Fruit fly (Drosophila melanogaster) whole organism, embryonic: ENCODE data around the gene Os-C.

ENCODE experiments used
- Antp ChIP-seq: fragments of 200-800 bp; sonication (Bioruptor generic); optimal IDR thresholded peaks from 3 replicates; lab custom pipeline; 2016; ENCODE audit warnings: missing biosample characterization, missing genetic modification characterization
- CG10543 ChIP-seq: fragments of 200-800 bp; sonication (Bioruptor generic); optimal IDR thresholded peaks from 3 replicates; lab custom pipeline; 2017; ENCODE audit warnings: missing biosample characterization, mild to moderate bottlenecking, missing genetic modification characterization, moderate library complexity
- CG12219 ChIP-seq: fragments of 200-800 bp; sonication (Bioruptor generic); optimal IDR thresholded peaks from 3 replicates; lab custom pipeline; 2018; ENCODE audit warnings: missing biosample characterization, mild to moderate bottlenecking, missing genetic modification characterization
- CG14014 ChIP-seq: fragments of 200-800 bp; sonication (Bioruptor generic); IDR thresholded peaks from 2 replicates; pipeline ENCODE4 v1.3.6; 2022; ENCODE audit warnings: missing biosample characterization, missing genetic modification characterization
- CG14441 ChIP-seq: fragments of 200-800 bp; sonication (Bioruptor generic); IDR thresholded peaks from 2 replicates; pipeline ENCODE4 v1.3.6; 2022; ENCODE audit warnings: missing biosample characterization, missing genetic modification characterization
- CG14667 ChIP-seq: fragments of 200-800 bp; sonication (Bioruptor generic); IDR thresholded peaks from 2 replicates; pipeline ENCODE4 v1.3.6; 2022; ENCODE audit warnings: missing biosample characterization, missing genetic modification characterization
- CG15269 ChIP-seq: fragments of 200-800 bp; sonication (Bioruptor generic); optimal IDR thresholded peaks from 2 replicates; lab custom pipeline; 2018; ENCODE audit warnings: missing biosample characterization, mild to moderate bottlenecking, missing genetic modification characterization, moderate library complexity
- CG1603 ChIP-seq: fragments of 200-800 bp; sonication (Bioruptor generic); optimal IDR thresholded peaks from 2 replicates; lab custom pipeline; 2019; ENCODE audit warnings: missing biosample characterization, mild to moderate bottlenecking, missing genetic modification characterization, moderate library complexity
- CG16863 ChIP-seq: fragments of 200-800 bp; sonication (Bioruptor generic); optimal IDR thresholded peaks from 3 replicates; lab custom pipeline; 2016; ENCODE audit warnings: missing biosample characterization, missing genetic modification characterization
- CG17359 ChIP-seq: fragments of 200-800 bp; sonication (Bioruptor generic); optimal IDR thresholded peaks from 3 replicates; lab custom pipeline; 2018; ENCODE audit warnings: missing biosample characterization, mild to moderate bottlenecking, missing genetic modification characterization, moderate library complexity
- CG17829 ChIP-seq: fragments of 200-800 bp; optimal IDR thresholded peaks from 2 replicates; lab custom pipeline; 2019; ENCODE audit warnings: missing biosample characterization, mild to moderate bottlenecking, missing genetic modification characterization, moderate library complexity
- CG1792 ChIP-seq: fragments of 200-800 bp; sonication (Bioruptor generic); optimal IDR thresholded peaks from 2 replicates; lab custom pipeline; 2016; ENCODE audit warnings: missing biosample characterization, missing genetic modification characterization
- CG2116 ChIP-seq: fragments of 200-800 bp; sonication (Bioruptor generic); optimal IDR thresholded peaks from 3 replicates; lab custom pipeline; 2018; ENCODE audit warnings: missing biosample characterization, mild to moderate bottlenecking, missing genetic modification characterization
- CG2129 ChIP-seq: fragments of 200-800 bp; sonication (Bioruptor generic); IDR thresholded peaks from 2 replicates; pipeline ENCODE4 v1.3.6; 2022; ENCODE audit warnings: missing biosample characterization, missing genetic modification characterization; ENCODE audit not compliant: partially characterized antibody
- CG30403 ChIP-seq: fragments of 200-800 bp; sonication (Bioruptor generic); optimal IDR thresholded peaks from 3 replicates; lab custom pipeline; 2016; ENCODE audit warnings: missing biosample characterization, missing genetic modification characterization
- CG3847 ChIP-seq: fragments of 200-800 bp; sonication (Bioruptor generic); IDR thresholded peaks from 2 replicates; pipeline ENCODE4 v1.3.6; 2022; ENCODE audit warnings: missing biosample characterization, missing genetic modification characterization
- CG42726 ChIP-seq: fragments of 200-800 bp; sonication (Bioruptor generic); IDR thresholded peaks from 2 replicates; pipeline ENCODE4 v1.3.6; 2022; ENCODE audit warnings: missing biosample characterization, missing genetic modification characterization; ENCODE audit not compliant: partially characterized antibody
- CG4360 ChIP-seq: fragments of 200-800 bp; sonication (Bioruptor generic); IDR thresholded peaks from 2 replicates; pipeline ENCODE4 v1.3.6; 2022; ENCODE audit warnings: missing biosample characterization, missing genetic modification characterization
- CG4404 ChIP-seq: fragments of 200-800 bp; sonication (Bioruptor generic); IDR thresholded peaks from 2 replicates; pipeline ENCODE4 v1.3.6; 2022; ENCODE audit warnings: missing biosample characterization, missing genetic modification characterization
- CG6254 ChIP-seq: fragments of 200-800 bp; sonication (Bioruptor generic); optimal IDR thresholded peaks from 3 replicates; lab custom pipeline; 2017; ENCODE audit warnings: mild to moderate bottlenecking, missing biosample characterization, missing genetic modification reagents, missing genetic modification characterization
- D ChIP-seq, 2 experiments: fragments of 200-800 bp in 1 of 2; fragments of >200 bp in 1 of 2; sonication (Bioruptor generic) in 1 of 2; optimal IDR thresholded peaks; 2 replicates in 1 of 2; 3 replicates in 1 of 2; lab custom pipeline; 2017; ENCODE audit warnings: mild to moderate bottlenecking in 1 of 2, missing biosample characterization in 1 of 2, missing genetic modification characterization in 1 of 2, missing genetic modification reagents in 1 of 2
- D19A ChIP-seq: fragments of 200-800 bp; optimal IDR thresholded peaks from 3 replicates; lab custom pipeline; 2019; ENCODE audit warnings: missing biosample characterization, mild to moderate bottlenecking, missing genetic modification characterization, moderate library complexity
- Dad ChIP-seq: fragments of 200-800 bp; sonication (Bioruptor generic); optimal IDR thresholded peaks from 3 replicates; lab custom pipeline; 2016; ENCODE audit warnings: missing biosample characterization, missing genetic modification characterization
- Dip2 ChIP-seq: fragments of 200-800 bp; sonication (Bioruptor generic); IDR thresholded peaks from 2 replicates; pipeline ENCODE4 v1.3.6; 2022; ENCODE audit warnings: missing biosample characterization, missing genetic modification characterization
- E2f2 ChIP-seq: fragments of 200-800 bp; sonication (Bioruptor generic); IDR thresholded peaks from 2 replicates; pipeline ENCODE4 v1.3.6; 2022; ENCODE audit warnings: missing biosample characterization, missing genetic modification characterization
- Elba2 ChIP-seq: fragments of 200-800 bp; sonication (Bioruptor generic); optimal IDR thresholded peaks from 3 replicates; lab custom pipeline; 2016; ENCODE audit warnings: missing biosample characterization, missing genetic modification characterization
- Sox102F ChIP-seq: fragments of 200-800 bp; sonication (Bioruptor generic); optimal IDR thresholded peaks from 2 replicates; lab custom pipeline; 2018; ENCODE audit warnings: missing biosample characterization, mild to moderate bottlenecking, missing genetic modification characterization, moderate library complexity
- Xbp1 ChIP-seq: fragments of 200-800 bp; sonication (Bioruptor generic); optimal IDR thresholded peaks from 3 replicates; lab custom pipeline; 2016; ENCODE audit warnings: missing biosample characterization, mild to moderate bottlenecking, missing genetic modification characterization
- YL-1 ChIP-seq: fragments of 200-800 bp; sonication (Bioruptor generic); optimal IDR thresholded peaks from 3 replicates; lab custom pipeline; 2017; ENCODE audit warnings: missing biosample characterization, mild to moderate bottlenecking, missing genetic modification characterization
- ac ChIP-seq: fragments of 200-800 bp; sonication (Bioruptor generic); optimal IDR thresholded peaks from 3 replicates; lab custom pipeline; 2017; ENCODE audit warnings: missing biosample characterization, mild to moderate bottlenecking, missing genetic modification characterization
- al ChIP-seq: fragments of 200-800 bp; sonication (Bioruptor generic); IDR thresholded peaks from 2 replicates; pipeline ENCODE4 v1.3.6; 2022; ENCODE audit warnings: missing biosample characterization, missing genetic modification characterization
- amos ChIP-seq: fragments of 200-800 bp; sonication (Bioruptor generic); IDR thresholded peaks from 2 replicates; pipeline ENCODE4 v1.3.6; 2022; ENCODE audit warnings: missing biosample characterization, missing genetic modification characterization; ENCODE audit not compliant: partially characterized antibody
- cad ChIP-seq: fragments of >200 bp; optimal IDR thresholded peaks from 2 replicates; lab custom pipeline; 2017; ENCODE audit warnings: missing biosample characterization, missing genetic modification characterization
- crp ChIP-seq, 2 experiments: fragments of 200-800 bp; sonication (Bioruptor generic); optimal IDR thresholded peaks; 2 replicates in 1 of 2; 3 replicates in 1 of 2; lab custom pipeline; 2017; ENCODE audit warnings: missing biosample characterization in 2 of 2, missing genetic modification characterization in 2 of 2, mild to moderate bottlenecking in 1 of 2, moderate library complexity in 1 of 2
- disco-r ChIP-seq: fragments of 200-800 bp; sonication (Bioruptor generic); optimal IDR thresholded peaks from 2 replicates; lab custom pipeline; 2016; ENCODE audit warnings: missing biosample characterization, missing genetic modification characterization
- en ChIP-seq: fragments of 200-800 bp; sonication (Bioruptor generic); optimal IDR thresholded peaks from 2 replicates; lab custom pipeline; 2016; ENCODE audit warnings: missing biosample characterization, missing genetic modification characterization
- insv ChIP-seq, 2 experiments: fragments of 200-800 bp; sonication (Bioruptor generic); optimal IDR thresholded peaks; 3 replicates each; lab custom pipeline; 2016 to 2018; ENCODE audit warnings: missing biosample characterization in 2 of 2, missing genetic modification characterization in 2 of 2
- lov ChIP-seq, 2 experiments: fragments of 200-800 bp in 1 of 2; fragments of >200 bp in 1 of 2; sonication (Bioruptor generic) in 1 of 2; IDR thresholded peaks in 1 of 2; optimal IDR thresholded peaks in 1 of 2; 2 replicates in 1 of 2; 3 replicates in 1 of 2; pipeline versions ENCODE4 v1.3.6 to Lab custom; 2017 to 2022; ENCODE audit warnings: missing biosample characterization in 1 of 2, missing genetic modification characterization in 1 of 2
- maf-S ChIP-seq: fragments of 200-800 bp; sonication (Bioruptor generic); optimal IDR thresholded peaks from 2 replicates; lab custom pipeline; 2016; ENCODE audit warnings: missing biosample characterization, missing genetic modification characterization
- mam ChIP-seq: fragments of 200-800 bp; sonication (Bioruptor generic); optimal IDR thresholded peaks from 3 replicates; lab custom pipeline; 2016; ENCODE audit warnings: missing biosample characterization, missing genetic modification characterization
- mirr ChIP-seq: fragments of 200-800 bp; sonication (Bioruptor generic); optimal IDR thresholded peaks from 3 replicates; lab custom pipeline; 2018; ENCODE audit warnings: missing biosample characterization, mild to moderate bottlenecking, missing genetic modification characterization
- nau ChIP-seq: fragments of 200-800 bp; sonication (Bioruptor generic); optimal IDR thresholded peaks from 3 replicates; lab custom pipeline; 2017; ENCODE audit warnings: missing biosample characterization, mild to moderate bottlenecking, missing genetic modification characterization, missing genetic modification reagents
- nmo ChIP-seq: fragments of 200-800 bp; sonication (Bioruptor generic); optimal IDR thresholded peaks from 2 replicates; lab custom pipeline; 2018; ENCODE audit warnings: missing biosample characterization, mild to moderate bottlenecking, missing genetic modification characterization, moderate library complexity
- otp ChIP-seq: fragments of 200-800 bp; sonication (Bioruptor generic); IDR thresholded peaks from 3 replicates; pipeline ENCODE4, ENCODE4 v1.3.6; 2022; ENCODE audit warnings: missing biosample characterization, missing genetic modification characterization
- ranshi ChIP-seq: fragments of 200-800 bp; sonication (Bioruptor generic); IDR thresholded peaks from 2 replicates; pipeline ENCODE4 v1.3.6; 2022; ENCODE audit warnings: missing biosample characterization, missing genetic modification characterization
- row ChIP-seq: fragments of 200-800 bp; sonication (Bioruptor generic); IDR thresholded peaks from 3 replicates; pipeline ENCODE4 v1.3.6; 2022; ENCODE audit warnings: missing biosample characterization, missing genetic modification characterization
- sd ChIP-seq: fragments of 200-800 bp; sonication (Bioruptor generic); optimal IDR thresholded peaks from 3 replicates; lab custom pipeline; 2018; ENCODE audit warnings: missing biosample characterization, mild to moderate bottlenecking, missing genetic modification characterization, moderate library complexity
- slbo ChIP-seq: fragments of 200-800 bp; sonication (Bioruptor generic); IDR thresholded peaks from 2 replicates; pipeline ENCODE4 v1.3.6; 2022; ENCODE audit warnings: missing biosample characterization, missing genetic modification characterization
- zfh2 ChIP-seq: fragments of 200-800 bp; sonication (Bioruptor generic); optimal IDR thresholded peaks from 2 replicates; lab custom pipeline; 2016; ENCODE audit warnings: missing biosample characterization, missing genetic modification characterization

The Os-C gene

DNA sequence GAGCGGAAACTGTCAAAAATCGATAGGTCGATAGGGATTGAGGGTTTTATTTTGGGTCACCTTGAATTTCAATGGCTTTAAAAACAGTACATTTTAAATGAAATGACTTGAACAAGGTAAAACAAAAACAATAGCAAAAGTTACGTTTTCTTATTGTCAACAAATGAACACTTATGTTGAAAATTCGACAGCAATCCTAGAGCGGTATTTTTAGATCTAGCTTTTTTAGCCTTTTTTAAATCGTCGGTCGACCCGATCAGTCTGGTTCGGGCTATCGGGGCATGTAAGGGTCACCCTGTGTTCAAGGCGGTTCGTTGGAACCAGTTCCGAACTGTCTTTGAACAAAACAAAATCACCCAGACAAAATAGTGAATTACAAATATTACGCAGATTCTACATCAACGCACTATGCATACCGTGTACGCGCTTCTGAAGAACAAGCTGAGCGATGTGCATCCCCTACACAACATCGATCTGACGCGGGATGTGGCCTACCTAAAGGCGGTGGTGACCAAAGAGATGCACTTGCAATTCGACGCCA, 30.4 kb downstream of the Os-C start, which contains the start of the genes CG11052 and CG3223 (continued):
- no peak for TF ChIP-seq nau (GFP tag; lab: Kevin White, UChicago)
- TF ChIP-seq amos (GFP tag; lab: Robert Waterston, UW): peak; percentile 58; the same call in 1 of the 2 replicates
- peak; percentile 6 for TF ChIP-seq CG10543 (GFP tag; lab: Kevin White, UChicago)
- TF ChIP-seq Elba2 (GFP tag; lab: Kevin White, UChicago): peak; percentile 94
- TF ChIP-seq ac (GFP tag; lab: Kevin White, UChicago): no peak
- TF ChIP-seq ranshi (GFP tag; lab: Robert Waterston, UW): no peak
- peak; percentile 8 for TF ChIP-seq mam (GFP tag; lab: Kevin White, UChicago)
- TF ChIP-seq D (optimal IDR thresholded peaks at IDR 0.05; lab: Kevin White, UChicago): no peak
- no peak for TF ChIP-seq D (GFP tag; optimal IDR thresholded peaks at IDR 0.05; lab: Kevin White, UChicago)
- TF ChIP-seq CG14441: no peak
- no peak for TF ChIP-seq disco-r (GFP tag; lab: Kevin White, UChicago)
- TF ChIP-seq cad (GFP tag; lab: Kevin White, UChicago): peak; percentile 66
- peak; percentile 58; the same call in 1 of the 2 replicates for TF ChIP-seq slbo (GFP tag; lab: Robert Waterston, UW)
- no peak for TF ChIP-seq maf-S (GFP tag; lab: Kevin White, UChicago)
- TF ChIP-seq CG1603 (tag; lab: Kevin White, UChicago): peak; percentile 48
- TF ChIP-seq CG15269 (tag; lab: Kevin White, UChicago): no peak
- no peak for TF ChIP-seq Sox102F (GFP tag; lab: Kevin White, UChicago)
- TF ChIP-seq CG30403 (GFP tag; lab: Kevin White, UChicago): peak; percentile 16
- no peak for TF ChIP-seq CG4360 (GFP tag; lab: Robert Waterston, UW)
- no peak for TF ChIP-seq CG4404 (GFP tag; lab: Robert Waterston, UW)
- no peak for TF ChIP-seq Dip2 (GFP tag; lab: Robert Waterston, UW)
- no peak for TF ChIP-seq CG1792
- TF ChIP-seq CG16863 (GFP tag; lab: Kevin White, UChicago): no peak
- peak; percentile 79 for TF ChIP-seq E2f2 (GFP tag; lab: Robert Waterston, UW)
- TF ChIP-seq CG6254 (GFP tag; lab: Kevin White, UChicago): peak; percentile 100
- peak; percentile 55 for TF ChIP-seq YL-1
- TF ChIP-seq CG12219 (GFP tag; lab: Kevin White, UChicago): no peak
- peak; percentile 64 for TF ChIP-seq D19A
- TF ChIP-seq al (GFP tag; lab: Robert Waterston, UW): no peak
- peak; percentile 62 for TF ChIP-seq row (GFP tag; lab: Robert Waterston, UW)
- no peak for TF ChIP-seq insv (GFP tag; optimal IDR thresholded peaks at IDR 0.05; lab: Kevin White, UChicago)
- TF ChIP-seq CG17359 (tag; lab: Kevin White, UChicago): no peak
- TF ChIP-seq sd (tag; lab: Kevin White, UChicago): no peak
- TF ChIP-seq en (GFP tag; lab: Kevin White, UChicago): no peak
- peak; percentile 31 for TF ChIP-seq zfh2 (GFP tag; lab: Kevin White, UChicago)
- peak; percentile 40 for TF ChIP-seq Xbp1 (GFP tag; lab: Kevin White, UChicago)
- peak; percentile 21 for TF ChIP-seq nmo (GFP tag; lab: Kevin White, UChicago)
- peak; percentile 16 for TF ChIP-seq CG17829 (tag; lab: Kevin White, UChicago)
- TF ChIP-seq CG14667 (GFP tag; lab: Robert Waterston, UW): no peak
- peak in 1 of 2 experiments; percentile 9 for TF ChIP-seq crp (GFP tag; optimal IDR thresholded peaks at IDR 0.05; lab: Kevin White, UChicago)
- no peak for TF ChIP-seq lov (optimal IDR thresholded peaks at IDR 0.05; lab: Kevin White, UChicago)
- TF ChIP-seq lov (GFP tag; IDR thresholded peaks at IDR 0.05; lab: Robert Waterston, UW): no peak
- no peak for TF ChIP-seq CG42726 (GFP tag; lab: Robert Waterston, UW)
- TF ChIP-seq CG2116 (GFP tag; lab: Kevin White, UChicago): peak; percentile 72
- no peak for TF ChIP-seq Dad (GFP tag; lab: Kevin White, UChicago)
- TF ChIP-seq CG3847 (GFP tag; lab: Robert Waterston, UW): peak; percentile 13; the same call in 1 of the 2 replicates
- TF ChIP-seq CG14014 (GFP tag; lab: Robert Waterston, UW): no peak; the same call in 1 of the 2 replicates
- TF ChIP-seq otp (GFP tag; lab: Robert Waterston, UW): no peak
- no peak for TF ChIP-seq CG2129 (GFP tag; lab: Robert Waterston, UW)
- TF ChIP-seq Antp (GFP tag; lab: Kevin White, UChicago): peak; percentile 4
- peak; percentile 10 for TF ChIP-seq mirr (GFP tag; lab: Kevin White, UChicago)
